Worm (Caenorhabditis elegans) whole organism, L4 larva: ENCODE data around the gene srxa-18.

Source experiments
- F37D6.2 ChIP-seq: sonication (generic microtip); optimal IDR thresholded peaks from 2 replicates; lab custom pipeline; 2016; ENCODE audit warnings: mild to moderate bottlenecking, missing genetic modification characterization, missing compliant biosample characterization
- F44E2.7 ChIP-seq: fragments of 200-800 bp; sonication (Bioruptor generic); IDR thresholded peaks from 2 replicates; pipeline ENCODE4 v2.1.2; 2022; ENCODE audit warnings: missing genetic modification characterization, missing compliant biosample characterization
- R02D3.7 ChIP-seq: fragments of 150-350 bp; sonication (generic microtip); optimal IDR thresholded peaks from 3 replicates; lab custom pipeline; 2014; ENCODE audit warnings: missing biosample characterization, missing genetic modification characterization
- Y48G9A.11 ChIP-seq: fragments of 200-800 bp; sonication (Bioruptor generic); IDR thresholded peaks from 2 replicates; pipeline ENCODE4 v1.3.6; 2022; ENCODE audit warnings: missing genetic modification reagents, missing genetic modification characterization, missing compliant biosample characterization
- ZK337.2 ChIP-seq: fragments of 200-800 bp; sonication (Bioruptor generic); IDR thresholded peaks from 2 replicates; pipeline ENCODE4 v1.3.6; 2022; ENCODE audit warnings: missing genetic modification reagents, missing genetic modification characterization, missing compliant biosample characterization
- aly-2 ChIP-seq: sonication (generic microtip); optimal IDR thresholded peaks from 2 replicates; lab custom pipeline; 2018; ENCODE audit warnings: missing biosample characterization, missing genetic modification characterization
- ceh-28 ChIP-seq: fragments of 150-350 bp; optimal IDR thresholded peaks from 2 replicates; lab custom pipeline; 2014; ENCODE audit warnings: missing biosample characterization, missing genetic modification reagents, missing genetic modification characterization
- ces-1 ChIP-seq: fragments of 150-350 bp; sonication (generic microtip); optimal IDR thresholded peaks from 4 replicates; lab custom pipeline; 2014; ENCODE audit warnings: missing biosample characterization, missing genetic modification reagents, missing genetic modification characterization
- daf-19 ChIP-seq: fragments of 200-800 bp; sonication (Bioruptor generic); conservative IDR thresholded peaks from 2 replicates; pipeline ENCODE4 v1.3.6; 2022; ENCODE audit warnings: missing genetic modification characterization, missing compliant biosample characterization
- dmd-6 ChIP-seq: fragments of 200-800 bp; sonication (Bioruptor generic); IDR thresholded peaks from 2 replicates; pipeline ENCODE4 v1.3.6; 2022; ENCODE audit warnings: missing genetic modification reagents, missing genetic modification characterization, missing compliant biosample characterization
- duxl-1 ChIP-seq: sonication (generic microtip); optimal IDR thresholded peaks from 2 replicates; lab custom pipeline; 2016; ENCODE audit warnings: mild to moderate bottlenecking, missing genetic modification characterization, moderate library complexity, missing compliant biosample characterization; ENCODE audit not compliant: poor library complexity
- egl-43 ChIP-seq: fragments of 200-800 bp; sonication (Bioruptor generic); IDR thresholded peaks from 2 replicates; pipeline ENCODE4 v1.3.6; 2022; ENCODE audit warnings: missing genetic modification reagents, missing genetic modification characterization, missing compliant biosample characterization
- fos-1 ChIP-seq: fragments of 150-350 bp; optimal IDR thresholded peaks from 2 replicates; lab custom pipeline; 2014; ENCODE audit warnings: missing biosample characterization, missing genetic modification characterization
- lin-13 ChIP-seq: fragments of 150-350 bp; optimal IDR thresholded peaks from 2 replicates; lab custom pipeline; 2014; ENCODE audit warnings: missing biosample characterization, missing genetic modification reagents, missing genetic modification characterization
- lin-15B ChIP-seq: fragments of 150-350 bp; sonication (generic microtip); optimal IDR thresholded peaks from 3 replicates; lab custom pipeline; 2014; ENCODE audit warnings: missing biosample characterization, missing genetic modification characterization
- lin-38 ChIP-seq: fragments of 200-800 bp; sonication (Bioruptor generic); IDR thresholded peaks from 2 replicates; pipeline ENCODE4 v1.3.6; 2022; ENCODE audit warnings: missing genetic modification reagents, missing genetic modification characterization, missing compliant biosample characterization
- lir-3 ChIP-seq: sonication (generic microtip); optimal IDR thresholded peaks from 2 replicates; lab custom pipeline; 2016; ENCODE audit warnings: mild to moderate bottlenecking, missing genetic modification characterization, missing compliant biosample characterization
- mdl-1 ChIP-seq, 2 experiments: fragments of 150-350 bp in 1 of 2; sonication (generic microtip) in 1 of 2; optimal IDR thresholded peaks; 2 replicates each; lab custom pipeline; 2014 to 2017; ENCODE audit warnings: missing biosample characterization in 2 of 2, missing genetic modification characterization in 2 of 2
- mdt-29 ChIP-seq: fragments of 200-800 bp; sonication (Bioruptor generic); IDR thresholded peaks from 2 replicates; pipeline ENCODE4 v1.3.6; 2022; ENCODE audit warnings: missing genetic modification reagents, missing genetic modification characterization, missing compliant biosample characterization
- mes-2 ChIP-seq: sonication (generic microtip); optimal IDR thresholded peaks from 2 replicates; lab custom pipeline; 2016; ENCODE audit warnings: missing genotype, mild to moderate bottlenecking, missing genetic modification characterization, missing compliant biosample characterization; ENCODE audit not compliant: poor library complexity, severe bottlenecking
- nhr-11 ChIP-seq: fragments of 150-350 bp; optimal IDR thresholded peaks from 2 replicates; lab custom pipeline; 2014; ENCODE audit warnings: missing biosample characterization, missing genetic modification characterization
- php-3 ChIP-seq: fragments of 200-800 bp; sonication (Bioruptor generic); IDR thresholded peaks from 2 replicates; pipeline ENCODE4 v1.3.6; 2022; ENCODE audit warnings: missing genetic modification reagents, missing genetic modification characterization, missing compliant biosample characterization
- sdz-12 ChIP-seq: fragments of 200-800 bp; sonication (Bioruptor generic); optimal IDR thresholded peaks from 2 replicates; lab custom pipeline; 2018; ENCODE audit warnings: mild to moderate bottlenecking, missing genetic modification characterization, missing compliant biosample characterization
- set-16 ChIP-seq: fragments of 200-800 bp; sonication (Bioruptor generic); IDR thresholded peaks from 2 replicates; pipeline ENCODE4 v1.3.6; 2022; ENCODE audit warnings: missing genetic modification reagents, missing genetic modification characterization, missing compliant biosample characterization
- spr-3 ChIP-seq: fragments of 200-800 bp; sonication (Bioruptor generic); optimal IDR thresholded peaks from 2 replicates; lab custom pipeline; 2018; ENCODE audit warnings: mild to moderate bottlenecking, missing genetic modification characterization, missing compliant biosample characterization
- tra-1 ChIP-seq: fragments of 200-800 bp; sonication (Bioruptor generic); IDR thresholded peaks from 2 replicates; pipeline ENCODE4 v1.3.6; 2022; ENCODE audit warnings: missing genetic modification reagents, missing genetic modification characterization, missing compliant biosample characterization
- unc-62 ChIP-seq, 3 experiments: fragments of 150-350 bp in 1 of 3; sonication (generic microtip); optimal IDR thresholded peaks in 2 of 3; peaks in 1 of 3; 1 replicate in 1 of 3; 2 replicates in 2 of 3; lab custom pipeline; 2014 to 2017; ENCODE audit warnings: missing biosample characterization in 3 of 3, missing genetic modification characterization in 3 of 3, missing genetic modification reagents in 3 of 3, missing genotype in 1 of 3
- zip-11 ChIP-seq: fragments of 200-800 bp; sonication (Bioruptor generic); IDR thresholded peaks from 2 replicates; pipeline ENCODE4 v1.3.6; 2022; ENCODE audit warnings: missing genetic modification characterization, missing compliant biosample characterization
- ztf-7 ChIP-seq: fragments of 150-350 bp; optimal IDR thresholded peaks from 2 replicates; lab custom pipeline; 2014; ENCODE audit warnings: missing biosample characterization, missing genetic modification characterization

Gene srxa-18

DNA sequence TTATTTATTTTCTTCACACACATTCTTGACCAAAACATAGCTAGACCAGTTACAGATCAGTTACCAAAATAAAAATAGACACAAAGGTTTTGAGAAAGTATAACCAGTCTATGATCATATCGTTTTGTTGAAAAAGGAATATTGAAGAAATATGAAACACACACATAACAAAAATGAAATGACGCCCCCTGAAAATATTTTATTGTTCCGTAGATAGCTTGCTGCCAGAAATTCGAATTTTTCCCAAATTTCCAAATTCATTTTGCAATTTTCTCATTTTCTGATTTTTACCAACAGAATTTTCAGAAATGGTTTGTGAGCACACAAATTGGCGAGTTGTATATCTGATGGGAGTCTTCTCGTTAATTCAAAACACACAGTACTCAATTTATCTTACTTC lies 45.4 kb downstream of the srxa-18 start, which contains the start of gene F57A8.7:
Gene F57A8.7 (plus strand): TSS at position 301 of the 400 bp plus-strand sequence.
- TF ChIP-seq ceh-28, result no peak
- TF ChIP-seq F44E2.7, result no peak
- TF ChIP-seq sdz-12 (GFP tag; lab: Kevin White, UChicago), result no peak
- TF ChIP-seq lin-15B, result no peak
- TF ChIP-seq nhr-11 (tag; lab: Kevin White, UChicago), result no peak
- TF ChIP-seq daf-19, result no peak
- TF ChIP-seq lin-13, result no peak
- no peak for TF ChIP-seq lin-38 (GFP tag; lab: Robert Waterston, UW)
- no peak for TF ChIP-seq duxl-1 (tag; lab: Kevin White, UChicago)
- TF ChIP-seq Y48G9A.11, result no peak

ce11 chrV:10073793-10074192 lies 47.0 kb downstream of the srxa-18 start, which contains the start of gene F57A8.6:
F57A8.6 (minus strand) TSS chrV:10073893.
- TF ChIP-seq ztf-7 (tag; lab: Kevin White, UChicago) (no peak), egl-43 (GFP tag; lab: Robert Waterston, UW) (no peak), tra-1 (GFP tag; lab: Robert Waterston, UW) (no peak), lir-3 (tag; lab: Kevin White, UChicago) (no peak), mdt-29 (GFP tag; lab: Robert Waterston, UW) (no peak), spr-3 (GFP tag; lab: Kevin White, UChicago) (no peak), aly-2 (tag; lab: Kevin White, UChicago) (no peak), zip-11 (no peak), set-16 (GFP tag; lab: Robert Waterston, UW) (no peak), dmd-6 (GFP tag; lab: Robert Waterston, UW) (no peak), fos-1 (tag; lab: Kevin White, UChicago) (no peak), R02D3.7 (no peak), ces-1 (GFP tag; lab: Kevin White, UChicago) (no peak), mdl-1 (tag; optimal IDR thresholded peaks at IDR 0.05; lab: Kevin White, UChicago) (no peak), nhr-11 (tag; lab: Kevin White, UChicago) (no peak), ZK337.2 (GFP tag; lab: Robert Waterston, UW) (no peak), php-3 (no peak)

ce11 chrV:10072721-10073120 lies 48.1 kb downstream of the srxa-18 start:
- no peak for TF ChIP-seq F37D6.2 (tag; lab: Kevin White, UChicago)
- TF ChIP-seq unc-62 (GFP tag; optimal IDR thresholded peaks at IDR 0.05 in 1 of 2; lab: Kevin White, UChicago), result peak in 1 of 2 experiments; percentile 91
- TF ChIP-seq unc-62 (tag; optimal IDR thresholded peaks at IDR 0.05; lab: Kevin White, UChicago), result no peak

- TF ChIP-seq unc-62 (GFP tag; optimal IDR thresholded peaks at IDR 0.05 in 1 of 2; lab: Kevin White, UChicago) (peak in 1 of 2 experiments; percentile 58), unc-62 (tag; optimal IDR thresholded peaks at IDR 0.05; lab: Kevin White, UChicago) (no peak), mes-2 (no peak)
These were observed 50.3 kb downstream of the srxa-18 start, which contains the start of gene nhr-192 for ce11 chrV:10070541-10070940. nhr-192 (minus strand) TSS chrV:10070641.
